ENCODE assay signal across 2 worm cellular contexts in genomic region chrV:4957619-4958018, ce11.
TF ChIP-seq lines count a peak whose summit lies in the region.

No protein-coding gene starts in this region.

TF ChIP-seq in whole organism, L4 larva, 104 proteins besides CTCF, POLR2A, EP300 and RAD21:
- no peak for TF ChIP-seq lin-38 (GFP tag; IDR thresholded peaks at IDR 0.05; lab: Robert Waterston, UW)
- no peak for TF ChIP-seq unc-39 (tag; optimal IDR thresholded peaks at IDR 0.05; lab: Kevin White, UChicago)
- TF ChIP-seq hmg-1.1 (GFP tag; IDR thresholded peaks at IDR 0.05; lab: Robert Waterston, UW) = no peak
- no peak for TF ChIP-seq T20F7.1 (GFP tag; optimal IDR thresholded peaks at IDR 0.05; lab: Kevin White, UChicago)
- peak; percentile 94 for TF ChIP-seq aha-1 (tag; lab: Kevin White, UChicago)
- TF ChIP-seq pha-4 (GFP tag; IDR thresholded peaks at IDR 0.05; lab: Robert Waterston, UW) = no peak
- TF ChIP-seq pha-4 (tag; optimal IDR thresholded peaks at IDR 0.05; lab: Kevin White, UChicago) = no peak
- TF ChIP-seq spr-3 (GFP tag; optimal IDR thresholded peaks at IDR 0.05; lab: Kevin White, UChicago) = no peak

TF ChIP-seq in whole organism, early embryonic, 17 proteins besides CTCF, POLR2A, EP300 and RAD21:
- TF ChIP-seq hmg-4 (GFP tag; optimal IDR thresholded peaks at IDR 0.05; lab: Kevin White, UChicago) (no peak), tra-4 (tag; optimal IDR thresholded peaks at IDR 0.05; lab: Kevin White, UChicago) (no peak), flt-1 (GFP tag; IDR thresholded peaks at IDR 0.05; lab: Robert Waterston, UW) (no peak), ceh-36 (tag; optimal IDR thresholded peaks at IDR 0.05; lab: Kevin White, UChicago) (peak; percentile 48), tbx-11 (GFP tag; IDR thresholded peaks at IDR 0.05; lab: Robert Waterston, UW) (no peak), hnd-1 (tag; optimal IDR thresholded peaks at IDR 0.05; lab: Kevin White, UChicago) (no peak), hmbx-1 (tag; optimal IDR thresholded peaks at IDR 0.05; lab: Kevin White, UChicago) (no peak), ama-1 (optimal IDR thresholded peaks at IDR 0.05; lab: Kevin White, UChicago) (no peak)
